Worm (Caenorhabditis elegans): ENCODE measurements around the gene nspc-13.

ce11 chrX:12375783-12376182 lies 18.6 kb downstream of the nspc-13 start:
- TF ChIP-seq pha-4 (tag; optimal IDR thresholded peaks at IDR 0.05) (no peak), ceh-28 (tag; optimal IDR thresholded peaks at IDR 0.05) (no peak), nfya-1 (tag; optimal IDR thresholded peaks at IDR 0.05; ENCODE audit: insufficient read depth) (no peak), R02D3.7 (tag; optimal IDR thresholded peaks at IDR 0.05) (no peak), ztf-4 (tag; optimal IDR thresholded peaks at IDR 0.05) (no peak), sea-2 (GFP tag; optimal IDR thresholded peaks at IDR 0.05) (no peak), nhr-76 (tag; optimal IDR thresholded peaks at IDR 0.05) (no peak)
